Worm (Caenorhabditis elegans) whole organism, mixed stage, embryonic: ENCODE data around the gene cht-4.

ENCODE experiments used
- blmp-1 ChIP-seq: fragments of 150-350 bp; optimal IDR thresholded peaks from 2 replicates; lab custom pipeline; 2014; ENCODE audit warnings: missing biosample characterization, missing genetic modification characterization
- cnd-1 ChIP-seq: fragments of 200-800 bp; sonication (Bioruptor generic); optimal IDR thresholded peaks from 2 replicates; lab custom pipeline; 2018; ENCODE audit warnings: mild to moderate bottlenecking, missing genetic modification characterization, missing compliant biosample characterization
- elt-3 ChIP-seq: fragments of 150-350 bp; optimal IDR thresholded peaks from 2 replicates; lab custom pipeline; 2014; ENCODE audit warnings: missing biosample characterization, missing genetic modification characterization
- flh-1 ChIP-seq: fragments of 200-800 bp; sonication (Bioruptor generic); optimal IDR thresholded peaks from 2 replicates; lab custom pipeline; 2018; ENCODE audit warnings: mild to moderate bottlenecking, missing genetic modification characterization, moderate library complexity, missing compliant biosample characterization
- ham-2 ChIP-seq: fragments of 200-800 bp; sonication (Bioruptor generic); optimal IDR thresholded peaks from 2 replicates; lab custom pipeline; 2018; ENCODE audit warnings: mild to moderate bottlenecking, missing genetic modification characterization, missing compliant biosample characterization
- lsy-2 ChIP-seq: fragments of 150-350 bp; optimal IDR thresholded peaks from 2 replicates; lab custom pipeline; 2014; ENCODE audit warnings: missing biosample characterization, missing genetic modification characterization
- mep-1 ChIP-seq: fragments of 150-350 bp; optimal IDR thresholded peaks from 2 replicates; lab custom pipeline; 2017; ENCODE audit warnings: missing biosample characterization, missing genetic modification reagents, missing genetic modification characterization, inconsistent platforms
- nhr-237 ChIP-seq: fragments of 150-350 bp; optimal IDR thresholded peaks from 2 replicates; lab custom pipeline; 2014; ENCODE audit warnings: missing biosample characterization, missing genetic modification characterization
- nhr-28 ChIP-seq: fragments of 150-350 bp; optimal IDR thresholded peaks from 2 replicates; lab custom pipeline; 2014; ENCODE audit warnings: missing biosample characterization, missing genetic modification characterization
- snpc-4 ChIP-seq: fragments of 150-350 bp; optimal IDR thresholded peaks from 2 replicates; lab custom pipeline; 2014; ENCODE audit warnings: missing biosample characterization, missing genetic modification characterization
- unc-39 ChIP-seq: fragments of 150-350 bp; optimal IDR thresholded peaks from 2 replicates; lab custom pipeline; 2014; ENCODE audit warnings: missing biosample characterization, missing genetic modification characterization
- unc-62 ChIP-seq: fragments of 150-350 bp; optimal IDR thresholded peaks from 2 replicates; lab custom pipeline; 2014; ENCODE audit warnings: missing biosample characterization, missing genetic modification reagents, missing genetic modification characterization
- ztf-11 ChIP-seq: fragments of 150-350 bp; optimal IDR thresholded peaks from 2 replicates; lab custom pipeline; 2014; ENCODE audit warnings: missing biosample characterization, missing genetic modification characterization

- TF ChIP-seq ztf-11 = no peak
- no peak for TF ChIP-seq nhr-28 (tag; lab: Kevin White, UChicago)
- TF ChIP-seq unc-39 (tag; lab: Kevin White, UChicago) = no peak
- TF ChIP-seq elt-3 (tag; lab: Kevin White, UChicago) = no peak
- TF ChIP-seq mep-1 (tag; lab: Kevin White, UChicago) = no peak
- TF ChIP-seq snpc-4 = no peak
- no peak for TF ChIP-seq blmp-1 (tag; lab: Kevin White, UChicago)
- TF ChIP-seq flh-1 (GFP tag; lab: Kevin White, UChicago) = no peak
- no peak for TF ChIP-seq unc-62 (GFP tag; lab: Kevin White, UChicago)
- TF ChIP-seq cnd-1 = no peak
- no peak for TF ChIP-seq lsy-2 (tag; lab: Kevin White, UChicago)
- TF ChIP-seq nhr-237 = no peak
- no peak for TF ChIP-seq ham-2 (GFP tag; lab: Kevin White, UChicago)
These were observed 35.0 kb downstream of the cht-4 start for ce11 chrIII:1622329-1622728.
